Fruit fly (Drosophila melanogaster) whole organism, larva: ENCODE data around the gene RunxA.

ENCODE experiments used
- noc ChIP-seq: fragments of 200-800 bp; sonication (Bioruptor generic); optimal IDR thresholded peaks from 3 replicates; lab custom pipeline; 2019; ENCODE audit warnings: missing biosample characterization, mild to moderate bottlenecking, missing genetic modification characterization, moderate library complexity

Gene RunxA

DNA sequence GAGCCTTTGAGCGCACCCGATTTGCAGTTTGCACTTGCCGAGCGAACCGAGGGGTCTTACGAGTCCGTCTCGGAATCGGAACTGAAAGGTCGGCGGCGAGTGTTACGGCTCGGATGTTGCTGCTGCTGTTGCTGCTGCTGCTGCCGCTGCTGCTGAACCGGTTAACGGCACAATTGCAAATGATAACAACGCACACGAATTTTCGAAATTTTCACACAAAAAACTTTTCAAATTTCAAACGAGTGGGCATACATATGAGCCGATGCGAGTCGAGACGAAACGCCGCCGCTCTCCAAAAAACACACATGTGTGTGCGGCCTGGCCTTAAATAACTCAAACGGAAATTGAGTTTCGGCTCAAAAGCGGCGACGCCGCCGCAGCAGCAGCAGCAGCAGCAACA, at the start of gene RunxA:
RunxA (minus strand) TSS at position 101 of the 400 bp plus-strand sequence.
- TF ChIP-seq noc = no peak

DNA sequence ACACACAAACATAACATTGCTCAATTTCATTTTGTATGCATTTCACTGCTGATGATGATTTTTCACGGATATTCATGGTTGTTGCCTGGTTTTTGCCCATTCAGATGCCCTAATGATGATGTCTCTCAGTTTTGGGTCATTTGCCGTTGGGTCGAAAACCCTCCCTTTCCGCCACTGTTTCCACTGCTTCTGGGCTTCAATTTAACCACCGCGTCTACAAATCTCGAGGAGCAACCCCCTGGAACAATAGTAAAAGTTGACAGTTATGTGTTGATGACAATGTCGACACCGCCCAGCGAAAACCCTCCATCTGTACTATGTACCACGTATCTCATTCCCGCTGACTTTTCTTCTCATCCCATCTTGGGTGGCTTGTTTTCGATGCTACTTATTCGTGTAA, 42.8 kb upstream of the RunxA start:
- TF ChIP-seq noc = no peak

- TF ChIP-seq noc = no peak
Measured at dm6 chrX:20662919-20663557, 39.5 kb upstream of the RunxA start.

dm6 chrX:20661612-20662228, 38.1 kb upstream of the RunxA start, which contains the start of gene CG1835:
CG1835 (plus strand) TSS chrX:20661917.
- TF ChIP-seq noc = no peak

DNA sequence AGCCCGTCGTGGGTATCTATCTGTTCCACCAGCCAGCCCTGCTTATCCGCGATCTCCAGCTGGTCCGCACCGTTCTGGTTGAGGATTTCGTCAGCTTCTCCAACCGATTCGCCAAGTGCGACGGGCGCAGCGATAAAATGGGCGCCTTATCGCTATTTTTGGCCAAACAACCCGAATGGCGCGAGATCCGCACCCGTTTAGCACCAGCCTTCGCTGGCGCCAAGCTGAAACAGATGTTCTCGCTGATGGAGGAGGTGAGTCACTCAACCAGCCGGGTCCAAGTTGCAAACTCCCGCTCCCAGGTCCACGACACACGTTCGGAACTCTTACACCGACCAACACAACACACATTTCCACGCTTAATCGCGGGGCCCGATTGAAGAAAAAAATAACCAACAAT, 35.1 kb upstream of the RunxA start:
- TF ChIP-seq noc = no peak

DNA sequence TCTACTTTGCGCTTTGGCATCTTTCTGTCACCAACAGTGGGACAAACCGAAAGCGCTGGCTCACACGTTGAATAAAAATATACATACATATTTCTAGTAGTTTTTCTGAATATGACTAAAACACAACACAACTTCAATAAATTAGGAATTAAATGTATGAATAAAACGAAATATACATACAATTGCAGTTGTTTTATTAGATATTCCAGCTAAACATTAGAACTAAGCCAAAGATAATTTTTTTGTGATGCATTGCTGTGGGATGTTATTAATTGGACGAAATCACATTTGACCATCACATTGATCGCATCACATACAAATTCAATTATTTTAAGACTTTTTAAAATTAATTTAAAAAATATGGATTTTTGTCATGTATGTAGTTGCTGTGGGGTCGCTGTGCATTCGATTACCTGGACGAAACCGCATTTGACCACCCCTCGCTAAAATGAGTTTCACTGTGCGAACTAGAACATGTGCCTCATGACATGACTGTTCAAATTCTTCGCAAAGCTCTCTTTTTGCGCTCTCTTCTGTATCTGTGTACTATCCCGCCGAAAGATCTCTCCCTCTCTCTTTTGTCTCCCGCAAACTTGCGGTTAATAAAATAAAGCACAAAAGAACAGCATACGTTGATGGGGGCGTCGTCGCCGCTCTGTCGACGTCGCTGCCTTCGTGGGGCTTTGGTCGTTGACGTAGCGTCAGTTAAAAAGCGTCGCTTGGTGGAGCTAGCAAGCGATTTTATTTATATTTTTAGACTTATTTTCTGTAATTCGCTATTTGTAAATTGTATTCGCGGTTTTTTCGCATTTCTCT, 33.2 kb upstream of the RunxA start, which contains the start of gene Cyp6v1:
Cyp6v1 (plus strand) TSS at position 588 of the 816 bp plus-strand sequence.
- peak; percentile 78 for TF ChIP-seq noc

dm6 chrX:20654954-20655391, 31.4 kb upstream of the RunxA start:
- TF ChIP-seq noc = no peak

dm6 chrX:20652353-20652752, 28.8 kb upstream of the RunxA start:
- no peak for TF ChIP-seq noc

dm6 chrX:20646223-20646622, 22.6 kb upstream of the RunxA start:
- no peak for TF ChIP-seq noc

- no peak for TF ChIP-seq noc
Measured at dm6 chrX:20643964-20644363, 20.4 kb upstream of the RunxA start.

- no peak for TF ChIP-seq noc
Measured at dm6 chrX:20643385-20643784, 19.8 kb upstream of the RunxA start.

- no peak for TF ChIP-seq noc
Measured at dm6 chrX:20638054-20638453, 14.5 kb upstream of the RunxA start.

DNA sequence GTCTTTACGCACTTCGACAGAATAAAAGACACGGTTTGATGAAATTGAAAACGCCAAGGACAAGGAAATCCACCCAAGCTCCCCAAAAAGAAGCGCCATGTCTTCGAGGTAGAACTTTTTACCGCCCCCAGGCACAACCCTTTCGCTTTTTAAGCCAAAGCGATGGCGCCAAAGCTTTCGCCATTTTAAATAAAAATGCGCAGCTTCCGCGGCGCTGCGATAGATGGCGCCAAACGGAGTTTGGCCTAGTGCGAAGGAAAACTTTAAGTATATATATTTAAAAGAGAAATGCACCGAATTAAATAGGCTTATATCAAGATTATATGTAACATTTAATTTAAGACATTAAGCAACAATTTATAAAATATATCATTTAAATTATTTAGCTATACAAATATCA, 13.2 kb upstream of the RunxA start:
- no peak for TF ChIP-seq noc

- no peak for TF ChIP-seq noc
Measured at dm6 chrX:20632115-20632514, 8.5 kb upstream of the RunxA start.

DNA sequence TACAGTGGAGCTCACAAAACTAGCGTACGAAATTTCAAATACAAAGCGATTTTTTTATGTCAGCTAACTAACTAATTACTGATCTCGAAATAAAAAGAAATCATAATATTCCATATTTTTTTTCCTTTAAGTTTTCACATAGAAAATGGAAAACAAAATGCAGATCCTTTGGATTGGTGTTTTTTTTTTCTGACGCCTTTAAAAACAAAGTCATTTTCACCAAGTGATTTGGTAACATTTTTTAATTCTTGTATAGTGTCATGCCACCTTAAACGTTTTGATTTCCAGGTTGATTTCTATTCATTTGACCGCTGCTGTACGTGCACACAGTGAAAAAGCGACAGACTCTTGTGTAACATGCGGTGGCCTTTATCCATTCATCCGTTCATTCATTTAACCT, 7.6 kb upstream of the RunxA start:
- no peak for TF ChIP-seq noc

dm6 chrX:20629360-20629759, 5.8 kb upstream of the RunxA start:
- no peak for TF ChIP-seq noc

DNA sequence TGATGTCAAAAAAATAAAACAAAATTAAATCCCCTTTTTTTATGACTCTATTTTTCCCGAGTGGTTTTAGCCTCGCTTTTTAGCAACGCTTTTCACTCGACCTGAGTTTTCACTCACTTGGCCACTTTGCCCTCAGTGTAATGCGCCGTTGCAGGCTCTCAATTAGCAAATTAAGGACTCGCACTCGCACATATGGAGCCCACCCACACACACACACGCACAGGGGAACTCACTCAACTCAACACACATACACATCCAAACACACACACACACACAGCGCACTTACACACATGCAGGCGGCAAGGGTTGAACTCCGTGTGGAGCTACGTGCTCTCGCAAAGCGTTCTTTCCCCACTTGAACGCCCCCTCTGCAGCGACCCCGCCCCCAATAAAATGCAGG, 10.6 kb downstream of the RunxA start:
- TF ChIP-seq noc = no peak
